Worm (Caenorhabditis elegans): ENCODE data around the gene snu-66.

DNA sequence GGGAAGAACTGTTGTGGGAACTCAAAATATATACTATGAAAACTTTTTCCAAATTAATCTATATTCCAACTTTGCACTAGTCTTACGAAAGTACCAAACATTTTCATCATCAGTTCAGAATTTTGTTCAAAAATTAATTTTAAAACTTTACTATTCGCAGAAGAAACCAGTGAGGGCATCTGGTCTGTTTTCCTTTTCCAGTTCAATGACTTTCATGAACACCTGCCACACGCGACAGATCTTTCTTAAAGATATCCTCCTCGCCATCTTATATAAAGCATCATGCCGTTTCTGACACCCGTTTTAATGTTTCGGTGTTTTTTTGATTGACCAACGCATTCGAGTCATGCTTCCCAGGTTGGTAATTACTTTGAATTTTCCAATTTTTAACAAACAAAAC, 42.5 kb downstream of the snu-66 start, which contains the start of gene C54F6.3:
- no peak for TF ChIP-seq snpc-4 (tag; optimal IDR thresholded peaks at IDR 0.05)
- no peak for TF ChIP-seq aly-2 (tag; optimal IDR thresholded peaks at IDR 0.05)
- no peak for TF ChIP-seq fos-1 (tag; optimal IDR thresholded peaks at IDR 0.05)

Measured in whole organism, L3 larva.